Worm (Caenorhabditis elegans) whole organism, L4 larva: ENCODE data around the gene C06C3.4.

ENCODE experiments used
- ama-1 ChIP-seq: fragments of 150-350 bp; optimal IDR thresholded peaks from 2 replicates; lab custom pipeline; 2014; ENCODE audit warnings: inconsistent platforms, mixed read lengths
- egl-27 ChIP-seq: sonication (generic microtip); optimal IDR thresholded peaks from 3 replicates; lab custom pipeline; 2017; ENCODE audit warnings: missing biosample characterization, missing genetic modification reagents, missing genetic modification characterization

ce11 chrII:9379796-9380195, 6.7 kb downstream of the C06C3.4 start, which contains the start of gene srh-48:
- TF ChIP-seq ama-1 (lab: Kevin White, UChicago) = no peak
- no peak for TF ChIP-seq egl-27 (tag; lab: Kevin White, UChicago)
